Worm (Caenorhabditis elegans): Measurements from ENCODE around the gene C18B10.6.

The C18B10.6 gene

DNA sequence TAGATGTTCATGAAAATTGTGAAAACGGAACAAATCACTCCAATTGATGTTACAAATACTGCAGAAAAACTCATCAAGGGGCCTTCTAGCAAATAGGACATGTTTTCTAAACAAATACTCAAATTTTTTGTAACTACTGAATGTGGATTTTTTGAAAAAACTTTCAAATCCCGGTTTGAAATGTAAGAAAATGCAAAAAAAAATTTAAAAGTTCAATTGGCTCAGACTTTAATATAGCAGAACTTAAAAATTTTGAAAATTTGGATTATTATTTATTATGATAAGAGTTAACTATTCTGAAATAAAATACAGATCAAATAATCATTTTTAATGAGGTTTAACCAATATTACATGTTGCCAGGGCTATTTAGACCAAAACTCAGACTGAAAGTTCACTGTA, 9.5 kb upstream of the C18B10.6 start, which contains the start of gene srbc-9:
srbc-9 (minus strand) TSS at position 101 of the 400 bp plus-strand sequence.
- TF ChIP-seq pax-1 (tag; optimal IDR thresholded peaks at IDR 0.05) (no peak), pros-1 (tag; optimal IDR thresholded peaks at IDR 0.05) (no peak), hlh-13 (GFP tag; optimal IDR thresholded peaks at IDR 0.05) (no peak), K02D7.2 (tag; optimal IDR thresholded peaks at IDR 0.05) (no peak), zip-5 (tag; optimal IDR thresholded peaks at IDR 0.05) (no peak), mec-3 (tag; optimal IDR thresholded peaks at IDR 0.05; ENCODE audit: borderline replicate concordance) (no peak), pag-3 (tag; optimal IDR thresholded peaks at IDR 0.05; ENCODE audit: borderline replicate concordance) (no peak), fax-1 (tag; optimal IDR thresholded peaks at IDR 0.05) (no peak), ttx-3 (tag; optimal IDR thresholded peaks at IDR 0.05) (no peak), unc-42 (tag; optimal IDR thresholded peaks at IDR 0.05) (no peak), ama-1 (optimal IDR thresholded peaks at IDR 0.05) (no peak), ceh-9 (tag; optimal IDR thresholded peaks at IDR 0.05) (no peak), dmd-4 (tag; optimal IDR thresholded peaks at IDR 0.05; ENCODE audit: borderline replicate concordance) (no peak), ceh-34 (tag; optimal IDR thresholded peaks at IDR 0.05) (no peak), ceh-14 (tag; optimal IDR thresholded peaks at IDR 0.05) (no peak)

DNA sequence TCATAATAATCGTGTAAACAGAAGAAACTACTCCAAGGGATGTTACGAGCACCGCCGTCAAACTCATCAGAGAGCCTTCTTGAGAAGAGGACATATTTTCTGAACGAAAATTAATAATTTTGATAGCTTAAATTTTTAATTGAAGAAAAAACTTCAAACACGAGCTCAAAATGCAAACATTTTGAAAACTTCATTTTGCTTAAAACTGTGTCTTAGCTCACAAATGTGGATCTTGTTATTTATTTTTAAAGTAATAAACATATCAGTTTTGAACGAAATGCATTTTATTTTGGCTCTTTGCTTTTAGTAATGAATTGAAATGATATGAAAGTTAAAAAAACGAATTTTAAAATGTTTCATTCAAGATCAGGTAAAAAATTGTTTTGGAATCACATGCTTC, 6.7 kb upstream of the C18B10.6 start, which contains the start of gene srbc-7:
srbc-7 (minus strand) TSS at position 101 of the 400 bp plus-strand sequence.
- TF ChIP-seq dmd-4 (tag; optimal IDR thresholded peaks at IDR 0.05; ENCODE audit: borderline replicate concordance) = no peak
- TF ChIP-seq K02D7.2 (tag; optimal IDR thresholded peaks at IDR 0.05) = no peak
- TF ChIP-seq ama-1 (optimal IDR thresholded peaks at IDR 0.05) = no peak
- no peak for TF ChIP-seq madf-2 (tag; optimal IDR thresholded peaks at IDR 0.05)
- no peak for TF ChIP-seq nhr-11 (tag; optimal IDR thresholded peaks at IDR 0.05)
- TF ChIP-seq ceh-45 (GFP tag; IDR thresholded peaks at IDR 0.05) = no peak
- TF ChIP-seq C38D4.7 (GFP tag; optimal IDR thresholded peaks at IDR 0.05) = no peak
- TF ChIP-seq T23F11.4 (GFP tag; optimal IDR thresholded peaks at IDR 0.05) = no peak
- TF ChIP-seq ceh-48 (tag; optimal IDR thresholded peaks at IDR 0.05) = no peak
- TF ChIP-seq sdc-2 (tag; optimal IDR thresholded peaks at IDR 0.05) = no peak
- no peak for TF ChIP-seq ceh-19 (GFP tag; optimal IDR thresholded peaks at IDR 0.05)
- TF ChIP-seq ceh-18 (tag; optimal IDR thresholded peaks at IDR 0.05) = no peak
- TF ChIP-seq pax-1 (tag; optimal IDR thresholded peaks at IDR 0.05) = no peak
- no peak for TF ChIP-seq fkh-6 (tag; optimal IDR thresholded peaks at IDR 0.05)
- no peak for TF ChIP-seq ztf-16 (tag; optimal IDR thresholded peaks at IDR 0.05)
- no peak for TF ChIP-seq tbx-7 (tag; optimal IDR thresholded peaks at IDR 0.05)
- no peak for TF ChIP-seq ceh-9 (tag; optimal IDR thresholded peaks at IDR 0.05)
- no peak for TF ChIP-seq fkh-10 (GFP tag; optimal IDR thresholded peaks at IDR 0.05)
- TF ChIP-seq hlh-15 (tag; optimal IDR thresholded peaks at IDR 0.05) = no peak
- no peak for TF ChIP-seq ets-4 (tag; optimal IDR thresholded peaks at IDR 0.05)

DNA sequence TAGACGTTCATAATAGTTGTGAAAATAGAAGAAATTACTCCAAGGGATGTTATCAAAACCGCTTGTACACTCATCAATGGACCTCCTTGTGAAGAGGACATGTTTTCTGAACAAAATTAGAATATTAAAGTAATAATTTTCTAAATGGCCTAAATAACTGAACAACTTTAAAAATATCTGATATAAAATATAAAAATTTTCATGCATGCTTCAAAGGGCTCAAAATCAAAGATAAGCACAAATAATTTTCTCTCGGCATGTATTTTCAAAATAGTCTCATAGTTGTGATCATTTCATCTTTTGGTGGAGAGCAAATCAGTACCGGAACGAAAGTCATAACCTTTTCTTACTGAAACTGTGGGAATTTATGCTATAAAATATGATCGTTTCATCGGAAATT, 4.2 kb upstream of the C18B10.6 start, which contains the start of gene srbc-8:
srbc-8 (minus strand) TSS at position 101 of the 400 bp plus-strand sequence.
- TF ChIP-seq mec-3 (tag; optimal IDR thresholded peaks at IDR 0.05; ENCODE audit: borderline replicate concordance) (no peak), ztf-16 (tag; optimal IDR thresholded peaks at IDR 0.05) (no peak), ceh-18 (tag; optimal IDR thresholded peaks at IDR 0.05) (no peak), hlh-8 (tag; optimal IDR thresholded peaks at IDR 0.05) (no peak), elt-4 (tag; optimal IDR thresholded peaks at IDR 0.05) (no peak), ceh-6 (GFP tag; optimal IDR thresholded peaks at IDR 0.05) (no peak), hlh-30 (tag; optimal IDR thresholded peaks at IDR 0.05; ENCODE audit: insufficient read depth) (no peak), unc-86 (tag; optimal IDR thresholded peaks at IDR 0.05) (no peak), pros-1 (tag; optimal IDR thresholded peaks at IDR 0.05) (no peak), nfya-1 (tag; optimal IDR thresholded peaks at IDR 0.05) (no peak), F13H6.1 (tag; optimal IDR thresholded peaks at IDR 0.05) (no peak)

DNA sequence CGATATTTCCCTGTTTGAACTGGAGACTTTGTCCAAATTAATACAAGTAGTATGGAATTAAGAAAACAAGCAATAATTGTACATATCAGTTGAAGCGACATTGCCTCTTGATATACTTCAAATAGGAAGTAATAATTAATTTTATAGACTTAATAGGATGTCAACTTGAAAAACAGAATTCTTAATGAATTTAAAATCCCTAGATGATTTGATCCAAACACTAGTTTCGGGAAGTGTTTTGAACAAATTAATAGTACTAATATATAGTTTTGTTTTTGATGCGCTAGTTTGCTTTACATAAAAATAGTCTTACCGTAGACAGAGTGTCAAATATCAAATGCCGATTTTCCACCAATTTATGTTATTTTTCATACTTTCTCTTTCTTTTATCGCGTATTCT, 2.4 kb downstream of the C18B10.6 start, which contains the start of gene str-190:
str-190 (minus strand) TSS at position 101 of the 400 bp plus-strand sequence.
- TF ChIP-seq F13H6.1 (tag; optimal IDR thresholded peaks at IDR 0.05) (no peak), pha-4 (tag; optimal IDR thresholded peaks at IDR 0.05) (no peak), fkh-10 (GFP tag; optimal IDR thresholded peaks at IDR 0.05) (no peak), sox-4 (tag; optimal IDR thresholded peaks at IDR 0.05) (no peak), ceh-9 (tag; optimal IDR thresholded peaks at IDR 0.05) (no peak), ceh-18 (tag; optimal IDR thresholded peaks at IDR 0.05) (no peak)
